Fruit fly (Drosophila melanogaster) whole organism, embryonic: ENCODE measurements around the gene CG6000.

Source experiments
- CG10979 ChIP-seq: fragments of 200-800 bp; sonication (Bioruptor generic); optimal IDR thresholded peaks from 2 replicates; lab custom pipeline; 2018; ENCODE audit warnings: missing biosample characterization, mild to moderate bottlenecking, missing genetic modification characterization, moderate library complexity
- CG12659 ChIP-seq: fragments of 200-800 bp; sonication (Bioruptor generic); optimal IDR thresholded peaks from 3 replicates; lab custom pipeline; 2017; ENCODE audit warnings: mild to moderate bottlenecking, missing biosample characterization, missing genetic modification reagents, missing genetic modification characterization
- CG13123 ChIP-seq: fragments of 200-800 bp; sonication (Bioruptor generic); optimal IDR thresholded peaks from 2 replicates; lab custom pipeline; 2016; ENCODE audit warnings: missing biosample characterization, missing genetic modification characterization
- CG13287 ChIP-seq: fragments of 200-800 bp; sonication (Bioruptor generic); IDR thresholded peaks from 2 replicates; pipeline ENCODE4 v1.3.6; 2022; ENCODE audit warnings: missing biosample characterization, missing genetic modification characterization; ENCODE audit not compliant: partially characterized antibody
- CG14710 ChIP-seq: fragments of 200-800 bp; sonication (Bioruptor generic); optimal IDR thresholded peaks from 3 replicates; lab custom pipeline; 2019; ENCODE audit warnings: missing biosample characterization, mild to moderate bottlenecking, missing genetic modification characterization, moderate library complexity
- CG16815 ChIP-seq: fragments of 200-800 bp; sonication (Bioruptor generic); optimal IDR thresholded peaks from 3 replicates; lab custom pipeline; 2017; ENCODE audit warnings: missing biosample characterization, mild to moderate bottlenecking, missing genetic modification characterization
- CG17359 ChIP-seq: fragments of 200-800 bp; sonication (Bioruptor generic); optimal IDR thresholded peaks from 3 replicates; lab custom pipeline; 2018; ENCODE audit warnings: missing biosample characterization, mild to moderate bottlenecking, missing genetic modification characterization, moderate library complexity
- CG17829 ChIP-seq: fragments of 200-800 bp; optimal IDR thresholded peaks from 2 replicates; lab custom pipeline; 2019; ENCODE audit warnings: missing biosample characterization, mild to moderate bottlenecking, missing genetic modification characterization, moderate library complexity
- CG2678 ChIP-seq: fragments of 200-800 bp; sonication (Bioruptor generic); optimal IDR thresholded peaks from 3 replicates; lab custom pipeline; 2019; ENCODE audit warnings: missing biosample characterization, mild to moderate bottlenecking, missing genetic modification characterization, moderate library complexity
- CG3065 ChIP-seq: fragments of 200-800 bp; sonication (Bioruptor generic); optimal IDR thresholded peaks from 2 replicates; lab custom pipeline; 2016; ENCODE audit warnings: missing biosample characterization, missing genetic modification characterization
- CG3163 ChIP-seq: fragments of 200-800 bp; sonication (Bioruptor generic); optimal IDR thresholded peaks from 3 replicates; lab custom pipeline; 2016; ENCODE audit warnings: missing biosample characterization, missing genetic modification characterization
- CG34224 ChIP-seq: fragments of 200-800 bp; sonication (Bioruptor generic); IDR thresholded peaks from 3 replicates; pipeline ENCODE4 v1.3.6; 2022; ENCODE audit warnings: missing biosample characterization, missing genetic modification characterization; ENCODE audit not compliant: partially characterized antibody
- CG43689 ChIP-seq: fragments of 200-800 bp; sonication (Bioruptor generic); IDR thresholded peaks from 2 replicates; pipeline ENCODE4 v1.3.6; 2022; ENCODE audit warnings: missing biosample characterization, missing genetic modification characterization
- CG4730 ChIP-seq: fragments of 200-800 bp; sonication (Bioruptor generic); IDR thresholded peaks from 2 replicates; pipeline ENCODE4 v1.3.6; 2022; ENCODE audit warnings: missing biosample characterization, missing genetic modification characterization
- CG6654 ChIP-seq: fragments of 200-800 bp; sonication (Bioruptor generic); optimal IDR thresholded peaks from 2 replicates; lab custom pipeline; 2017; ENCODE audit warnings: missing biosample characterization, mild to moderate bottlenecking, missing genetic modification characterization
- CG7745 ChIP-seq: fragments of 200-800 bp; sonication (Bioruptor generic); optimal IDR thresholded peaks from 2 replicates; lab custom pipeline; 2018; ENCODE audit warnings: missing biosample characterization, mild to moderate bottlenecking, missing genetic modification characterization, moderate library complexity
- CG9932 ChIP-seq: fragments of 200-800 bp; sonication (Bioruptor generic); IDR thresholded peaks from 2 replicates; pipeline ENCODE4 v1.3.6; 2022; ENCODE audit warnings: missing biosample characterization, missing genetic modification characterization
- Dp ChIP-seq: fragments of 200-800 bp; sonication (Bioruptor generic); optimal IDR thresholded peaks from 2 replicates; lab custom pipeline; 2018; ENCODE audit warnings: missing biosample characterization, mild to moderate bottlenecking, missing genetic modification characterization, moderate library complexity
- HLH4C ChIP-seq: fragments of 200-800 bp; sonication (Bioruptor generic); IDR thresholded peaks from 3 replicates; pipeline ENCODE4 v1.3.6; 2022; ENCODE audit warnings: missing biosample characterization, missing genetic modification characterization; ENCODE audit not compliant: partially characterized antibody
- Mrtf ChIP-seq: fragments of 200-800 bp; sonication (Bioruptor generic); IDR thresholded peaks from 3 replicates; pipeline ENCODE4 v1.3.6; 2022; ENCODE audit warnings: missing biosample characterization, missing genetic modification characterization
- Myb ChIP-seq: fragments of 200-800 bp; sonication (Bioruptor generic); optimal IDR thresholded peaks from 2 replicates; lab custom pipeline; 2016; ENCODE audit warnings: missing biosample characterization, missing genetic modification characterization
- NC2α ChIP-seq: fragments of 200-800 bp; sonication (Bioruptor generic); optimal IDR thresholded peaks from 2 replicates; lab custom pipeline; 2016; ENCODE audit warnings: missing biosample characterization, missing genetic modification characterization
- NK7.1 ChIP-seq: fragments of 200-800 bp; sonication (Bioruptor generic); optimal IDR thresholded peaks from 3 replicates; lab custom pipeline; 2016; ENCODE audit warnings: missing biosample characterization, missing genetic modification characterization
- Ptx1 ChIP-seq: fragments of 200-800 bp; sonication (Bioruptor generic); IDR thresholded peaks from 2 replicates; pipeline ENCODE4 v1.3.6; 2022; ENCODE audit warnings: missing biosample characterization, missing genetic modification characterization
- Sox102F ChIP-seq: fragments of 200-800 bp; sonication (Bioruptor generic); optimal IDR thresholded peaks from 2 replicates; lab custom pipeline; 2018; ENCODE audit warnings: missing biosample characterization, mild to moderate bottlenecking, missing genetic modification characterization, moderate library complexity
- Trl ChIP-seq, 3 experiments: fragments of >200 bp in 2 of 3; fragments of 200-800 bp in 1 of 3; sonication (Bioruptor generic) in 1 of 3; optimal IDR thresholded peaks; 2 replicates in 1 of 3; 3 replicates in 2 of 3; lab custom pipeline; 2016 to 2017; ENCODE audit warnings: missing biosample characterization in 1 of 3, missing genetic modification characterization in 1 of 3
- Xbp1 ChIP-seq: fragments of 200-800 bp; sonication (Bioruptor generic); optimal IDR thresholded peaks from 3 replicates; lab custom pipeline; 2016; ENCODE audit warnings: missing biosample characterization, mild to moderate bottlenecking, missing genetic modification characterization
- bbx ChIP-seq: fragments of 200-800 bp; sonication (Bioruptor generic); IDR thresholded peaks from 2 replicates; pipeline ENCODE4 v1.3.6; 2022; ENCODE audit warnings: missing biosample characterization, missing genetic modification characterization; ENCODE audit not compliant: partially characterized antibody
- bigmax ChIP-seq: fragments of 200-800 bp; sonication (Bioruptor generic); optimal IDR thresholded peaks from 2 replicates; lab custom pipeline; 2018; ENCODE audit warnings: missing biosample characterization, mild to moderate bottlenecking, missing genetic modification characterization
- cato ChIP-seq: fragments of 200-800 bp; sonication (Bioruptor generic); optimal IDR thresholded peaks from 2 replicates; lab custom pipeline; 2016; ENCODE audit warnings: missing biosample characterization, missing genetic modification characterization, borderline replicate concordance
- chn ChIP-seq: fragments of 200-800 bp; sonication (Bioruptor generic); optimal IDR thresholded peaks from 2 replicates; lab custom pipeline; 2016; ENCODE audit warnings: missing biosample characterization, missing genetic modification characterization
- dpn ChIP-seq, 2 experiments: fragments of 200-800 bp; sonication (Bioruptor generic); optimal IDR thresholded peaks; 3 replicates each; lab custom pipeline; 2016; ENCODE audit warnings: missing biosample characterization in 2 of 2, missing genetic modification characterization in 2 of 2
- fd96Cb ChIP-seq: fragments of 200-800 bp; sonication (Bioruptor generic); optimal IDR thresholded peaks from 2 replicates; lab custom pipeline; 2018; ENCODE audit warnings: missing biosample characterization, mild to moderate bottlenecking, missing genetic modification characterization, moderate library complexity
- hth ChIP-seq: fragments of >200 bp; optimal IDR thresholded peaks from 2 replicates; lab custom pipeline; 2017; ENCODE audit warnings: inconsistent platforms
- inv ChIP-seq: fragments of 200-800 bp; sonication (Bioruptor generic); IDR thresholded peaks from 2 replicates; pipeline ENCODE4 v1.3.6; 2022; ENCODE audit warnings: missing biosample characterization, missing genetic modification characterization; ENCODE audit not compliant: partially characterized antibody
- klu ChIP-seq: fragments of 200-800 bp; sonication (Bioruptor generic); IDR thresholded peaks from 2 replicates; pipeline ENCODE4 v1.3.6; 2022; ENCODE audit warnings: missing biosample characterization, missing genetic modification characterization
- lbe ChIP-seq: fragments of 200-800 bp; sonication (Bioruptor generic); optimal IDR thresholded peaks from 2 replicates; lab custom pipeline; 2016; ENCODE audit warnings: missing biosample characterization, mild to moderate bottlenecking, missing genetic modification characterization
- lmd ChIP-seq: fragments of 200-800 bp; sonication (Bioruptor generic); IDR thresholded peaks from 2 replicates; pipeline ENCODE4 v1.3.6; 2022; ENCODE audit warnings: missing biosample characterization, missing genetic modification characterization
- nerfin-2 ChIP-seq: fragments of 200-800 bp; sonication (Bioruptor generic); IDR thresholded peaks from 2 replicates; pipeline ENCODE4 v1.3.6; 2022; ENCODE audit warnings: missing biosample characterization, missing genetic modification characterization; ENCODE audit not compliant: partially characterized antibody
- pan ChIP-seq, 4 experiments: fragments of >200 bp in 3 of 4; fragments of 200-800 bp in 1 of 4; sonication (Bioruptor generic) in 1 of 4; optimal IDR thresholded peaks in 3 of 4; IDR thresholded peaks in 1 of 4; 2 replicates each; pipeline versions ENCODE4 v1.3.6 to Lab custom; 2017 to 2022; ENCODE audit warnings: missing biosample characterization in 2 of 4, missing genetic modification characterization in 2 of 4, mixed read lengths in 1 of 4
- pho ChIP-seq: fragments of 200-800 bp; sonication (Bioruptor generic); optimal IDR thresholded peaks from 2 replicates; lab custom pipeline; 2016; ENCODE audit warnings: missing biosample characterization, missing genetic modification characterization
- slou ChIP-seq: fragments of 200-800 bp; sonication (Bioruptor generic); optimal IDR thresholded peaks from 3 replicates; lab custom pipeline; 2016; ENCODE audit warnings: missing biosample characterization, missing genetic modification characterization
- ssp ChIP-seq: fragments of 200-800 bp; sonication (Bioruptor generic); IDR thresholded peaks from 2 replicates; pipeline ENCODE4 v1.3.6; 2022; ENCODE audit warnings: missing biosample characterization, missing genetic modification characterization
- ttk ChIP-seq: fragments of 200-800 bp; sonication (Bioruptor generic); IDR thresholded peaks from 2 replicates; pipeline ENCODE4 v2.1.2; 2022; ENCODE audit warnings: missing biosample characterization, missing genetic modification characterization
- tx ChIP-seq: fragments of 200-800 bp; sonication (Bioruptor generic); optimal IDR thresholded peaks from 2 replicates; lab custom pipeline; 2016; ENCODE audit warnings: missing biosample characterization, missing genetic modification characterization
- unpg ChIP-seq: fragments of 200-800 bp; sonication (Bioruptor generic); optimal IDR thresholded peaks from 3 replicates; lab custom pipeline; 2018; ENCODE audit warnings: missing biosample characterization, mild to moderate bottlenecking, missing genetic modification characterization, moderate library complexity
- vfl ChIP-seq: fragments of 200-800 bp; sonication (Bioruptor generic); optimal IDR thresholded peaks from 2 replicates; lab custom pipeline; 2016; ENCODE audit warnings: missing biosample characterization, missing genetic modification characterization

The CG6000 gene

dm6 chr3R:24037538-24038265 is 16.5 kb upstream of the CG6000 start, which contains the start of gene spas (continued):
- TF ChIP-seq unpg (GFP tag; lab: Kevin White, UChicago) (peak; percentile 59), Sox102F (GFP tag; lab: Kevin White, UChicago) (no peak), NK7.1 (GFP tag; lab: Kevin White, UChicago) (peak; percentile 62), vfl (peak; percentile 45), CG3163 (GFP tag; lab: Kevin White, UChicago) (peak; percentile 58), Myb (GFP tag; lab: Kevin White, UChicago) (peak; percentile 91), Xbp1 (GFP tag; lab: Kevin White, UChicago) (peak; percentile 65), CG13287 (GFP tag; lab: Robert Waterston, UW) (peak; percentile 90), bigmax (GFP tag; lab: Kevin White, UChicago) (peak; percentile 29), CG17359 (peak; percentile 49), CG14710 (tag; lab: Kevin White, UChicago) (peak; percentile 84), chn (GFP tag; lab: Kevin White, UChicago) (peak; percentile 80), bbx (peak; percentile 91), CG7745 (no peak), ssp (peak; percentile 69), tx (GFP tag; lab: Kevin White, UChicago) (peak; percentile 83), CG10979 (tag; lab: Kevin White, UChicago) (peak; percentile 46), hth (lab: Kevin White, UChicago) (no peak), slou (GFP tag; lab: Kevin White, UChicago) (no peak), dpn (GFP tag; optimal IDR thresholded peaks at IDR 0.05; lab: Kevin White, UChicago) (peak; percentile 69 to 79), inv (GFP tag; lab: Robert Waterston, UW) (peak; percentile 95), CG13123 (GFP tag; lab: Kevin White, UChicago) (peak; percentile 52), HLH4C (peak; percentile 87), CG6654 (GFP tag; lab: Kevin White, UChicago) (no peak), CG43689 (GFP tag; lab: Robert Waterston, UW) (no peak), cato (GFP tag; lab: Kevin White, UChicago) (no peak), lmd (GFP tag; lab: Robert Waterston, UW) (peak; percentile 74), CG4730 (GFP tag; lab: Robert Waterston, UW) (peak; percentile 61; the same call in 1 of the 2 replicates), Mrtf (GFP tag; lab: Robert Waterston, UW) (peak; percentile 52; the same call in 1 of the 3 replicates), CG2678 (tag; lab: Kevin White, UChicago) (peak; percentile 63), CG34224 (peak; percentile 86), pho (GFP tag; lab: Kevin White, UChicago) (peak; percentile 83), CG3065 (GFP tag; lab: Kevin White, UChicago) (peak; percentile 57), CG12659 (GFP tag; lab: Kevin White, UChicago) (peak; percentile 62), fd96Cb (tag; lab: Kevin White, UChicago) (peak; percentile 66), CG17829 (tag; lab: Kevin White, UChicago) (peak; percentile 62), CG16815 (peak; percentile 81), pan (optimal IDR thresholded peaks at IDR 0.05; lab: Kevin White, UChicago) (no peak), pan (GFP tag; optimal IDR thresholded peaks at IDR 0.05 in 1 of 2, IDR thresholded peaks at IDR 0.05 in 1 of 2) (peak in 1 of 2 experiments; percentile 67), CG9932 (peak; percentile 91), ttk (GFP tag; lab: Robert Waterston, UW) (peak; percentile 67), klu (GFP tag; lab: Robert Waterston, UW) (peak; percentile 60; the same call in 1 of the 2 replicates), Dp (peak; percentile 31), lbe (GFP tag; lab: Kevin White, UChicago) (no peak), NC2α (GFP tag; lab: Kevin White, UChicago) (peak; percentile 13), Trl (optimal IDR thresholded peaks at IDR 0.05; lab: Kevin White, UChicago) (no peak), Trl (GFP tag; optimal IDR thresholded peaks at IDR 0.05; lab: Kevin White, UChicago) (peak; percentile 67), nerfin-2 (GFP tag; lab: Robert Waterston, UW) (peak; percentile 58; the same call in 1 of the 2 replicates), Ptx1 (GFP tag; lab: Robert Waterston, UW) (peak; percentile 81)
